Worm (Caenorhabditis elegans) whole organism, early embryonic: ENCODE measurements around the gene spl-2.

ENCODE experiments used
- B0310.2 ChIP-seq: sonication (generic microtip); optimal IDR thresholded peaks from 2 replicates; lab custom pipeline; 2016; ENCODE audit warnings: mild to moderate bottlenecking, missing genetic modification characterization, missing compliant biosample characterization
- F13C5.2 ChIP-seq: sonication (generic microtip); optimal IDR thresholded peaks from 2 replicates; lab custom pipeline; 2017; ENCODE audit warnings: mild to moderate bottlenecking, missing genetic modification characterization, inconsistent platforms, missing compliant biosample characterization
- aly-1 ChIP-seq: sonication (generic microtip); optimal IDR thresholded peaks from 2 replicates; lab custom pipeline; 2016; ENCODE audit warnings: missing genetic modification characterization, missing compliant biosample characterization
- ama-1 ChIP-seq: fragments of 150-350 bp; optimal IDR thresholded peaks from 2 replicates; lab custom pipeline; 2014
- ets-7 ChIP-seq: sonication (generic microtip); optimal IDR thresholded peaks from 2 replicates; lab custom pipeline; 2016; ENCODE audit warnings: missing genotype, missing genetic modification characterization, missing compliant biosample characterization
- flt-1 ChIP-seq: fragments of 200-800 bp; sonication (Bioruptor generic); IDR thresholded peaks from 2 replicates; pipeline ENCODE4 v1.3.6; 2022; ENCODE audit warnings: missing genetic modification characterization, missing compliant biosample characterization
- hmbx-1 ChIP-seq: sonication (generic microtip); optimal IDR thresholded peaks from 2 replicates; lab custom pipeline; 2016; ENCODE audit warnings: mild to moderate bottlenecking, missing genetic modification characterization, missing compliant biosample characterization
- sea-1 ChIP-seq: fragments of 200-800 bp; sonication (Bioruptor generic); conservative IDR thresholded peaks from 2 replicates; pipeline ENCODE4 v1.3.6; 2022; ENCODE audit warnings: missing genetic modification characterization, missing compliant biosample characterization
- tbx-11 ChIP-seq: fragments of 200-800 bp; sonication (Bioruptor generic); IDR thresholded peaks from 2 replicates; pipeline ENCODE4 v1.3.6; 2022; ENCODE audit warnings: missing genetic modification characterization, missing compliant biosample characterization

- TF ChIP-seq hmbx-1 (tag; lab: Kevin White, UChicago) (no peak), flt-1 (GFP tag; lab: Robert Waterston, UW) (no peak), ama-1 (no peak), ets-7 (tag; lab: Kevin White, UChicago) (no peak), F13C5.2 (tag; lab: Kevin White, UChicago) (no peak), B0310.2 (tag; lab: Kevin White, UChicago) (no peak), tbx-11 (GFP tag; lab: Robert Waterston, UW) (no peak), aly-1 (tag; lab: Kevin White, UChicago) (no peak), sea-1 (GFP tag; lab: Robert Waterston, UW) (no peak)
These were observed 38.5 kb downstream of the spl-2 start, which contains the start of gene F21C10.18 for ce11 chrV:9108219-9108618.
